Worm (Caenorhabditis elegans) whole organism, L3 larva: Measurements from ENCODE around the gene C05C10.5.
A peak's percentile ranks its signal among the peaks of the same experiment; 100 is the strongest.

ENCODE experiments used
- R02D3.7 ChIP-seq: fragments of 150-350 bp; optimal IDR thresholded peaks from 2 replicates; lab custom pipeline; 2014; ENCODE audit warnings: missing biosample characterization, missing genetic modification characterization
- ZK546.5 ChIP-seq: sonication (generic microtip); optimal IDR thresholded peaks from 2 replicates; lab custom pipeline; 2017; ENCODE audit warnings: missing biosample characterization, missing genetic modification characterization
- aly-2 ChIP-seq: fragments of 150-350 bp; optimal IDR thresholded peaks from 2 replicates; lab custom pipeline; 2014; ENCODE audit warnings: missing biosample characterization, missing genetic modification characterization
- ama-1 ChIP-seq: fragments of 150-350 bp; optimal IDR thresholded peaks from 2 replicates; lab custom pipeline; 2018
- ceh-16 ChIP-seq: sonication (generic microtip); optimal IDR thresholded peaks from 2 replicates; lab custom pipeline; 2017; ENCODE audit warnings: missing biosample characterization, missing genetic modification characterization
- ceh-28 ChIP-seq: fragments of 150-350 bp; optimal IDR thresholded peaks from 2 replicates; lab custom pipeline; 2014; ENCODE audit warnings: missing biosample characterization, missing genetic modification reagents, missing genetic modification characterization
- ceh-82 ChIP-seq: fragments of 150-350 bp; optimal IDR thresholded peaks from 2 replicates; lab custom pipeline; 2014; ENCODE audit warnings: missing biosample characterization, missing genetic modification characterization
- ceh-9 ChIP-seq: sonication (generic microtip); optimal IDR thresholded peaks from 2 replicates; lab custom pipeline; 2018; ENCODE audit warnings: missing biosample characterization, missing genetic modification characterization
- daf-12 ChIP-seq: fragments of 150-350 bp; optimal IDR thresholded peaks from 2 replicates; lab custom pipeline; 2014; ENCODE audit warnings: missing biosample characterization, missing genetic modification reagents, missing genetic modification characterization
- egl-27 ChIP-seq: sonication (generic microtip); optimal IDR thresholded peaks from 4 replicates; lab custom pipeline; 2017; ENCODE audit warnings: missing biosample characterization, missing genetic modification reagents, missing genetic modification characterization
- egl-5 ChIP-seq: fragments of 150-350 bp; optimal IDR thresholded peaks from 2 replicates; lab custom pipeline; 2017; ENCODE audit warnings: missing biosample characterization, missing genetic modification reagents, missing genetic modification characterization, inconsistent platforms
- elt-1 ChIP-seq: fragments of 150-350 bp; optimal IDR thresholded peaks from 2 replicates; lab custom pipeline; 2014; ENCODE audit warnings: missing biosample characterization, missing genetic modification characterization
- elt-2 ChIP-seq: sonication (generic microtip); optimal IDR thresholded peaks from 2 replicates; lab custom pipeline; 2016; ENCODE audit warnings: missing genetic modification reagents, mild to moderate bottlenecking, missing genetic modification characterization, missing compliant biosample characterization
- elt-3 ChIP-seq, 3 experiments: fragments of 150-350 bp in 1 of 3; sonication (generic microtip) in 2 of 3; optimal IDR thresholded peaks; 2 replicates in 2 of 3; 4 replicates in 1 of 3; lab custom pipeline; 2014 to 2017; ENCODE audit warnings: missing biosample characterization in 3 of 3, missing genetic modification characterization in 3 of 3
- eor-1 ChIP-seq, 2 experiments: fragments of 150-350 bp; optimal IDR thresholded peaks; 2 replicates each; lab custom pipeline; 2014 to 2018; ENCODE audit warnings: missing biosample characterization in 2 of 2, missing genetic modification characterization in 2 of 2
- fkh-10 ChIP-seq: sonication (generic microtip); optimal IDR thresholded peaks from 2 replicates; lab custom pipeline; 2017; ENCODE audit warnings: missing biosample characterization, missing genetic modification reagents, missing genetic modification characterization
- fkh-2 ChIP-seq: fragments of 150-350 bp; optimal IDR thresholded peaks from 2 replicates; lab custom pipeline; 2014; ENCODE audit warnings: missing biosample characterization, missing genetic modification reagents, missing genetic modification characterization
- fos-1 ChIP-seq: fragments of 150-350 bp; optimal IDR thresholded peaks from 2 replicates; lab custom pipeline; 2014; ENCODE audit warnings: missing biosample characterization, missing genetic modification characterization
- hmg-11 ChIP-seq: sonication (generic microtip); optimal IDR thresholded peaks from 2 replicates; lab custom pipeline; 2016; ENCODE audit warnings: missing genetic modification characterization, missing compliant biosample characterization
- jun-1 ChIP-seq: fragments of 150-350 bp; optimal IDR thresholded peaks from 2 replicates; lab custom pipeline; 2014; ENCODE audit warnings: missing biosample characterization, missing genetic modification reagents, missing genetic modification characterization
- lin-15B ChIP-seq: fragments of 150-350 bp; optimal IDR thresholded peaks from 2 replicates; lab custom pipeline; 2014; ENCODE audit warnings: missing biosample characterization, missing genetic modification characterization
- lin-39 ChIP-seq: fragments of 150-350 bp; optimal IDR thresholded peaks from 2 replicates; lab custom pipeline; 2018; ENCODE audit warnings: missing biosample characterization, missing genetic modification reagents, missing genetic modification characterization
- lsy-12 ChIP-seq: sonication (generic microtip); optimal IDR thresholded peaks from 2 replicates; lab custom pipeline; 2016; ENCODE audit warnings: mild to moderate bottlenecking, missing genetic modification characterization, missing compliant biosample characterization
- mdl-1 ChIP-seq: fragments of 150-350 bp; optimal IDR thresholded peaks from 2 replicates; lab custom pipeline; 2014; ENCODE audit warnings: missing biosample characterization, missing genetic modification characterization
- nfya-1 ChIP-seq: sonication (generic microtip); optimal IDR thresholded peaks from 2 replicates; lab custom pipeline; 2017; ENCODE audit warnings: missing genetic modification characterization, mild to moderate bottlenecking, missing compliant biosample characterization, antibody characterized with exemption, moderate library complexity; ENCODE audit not compliant: insufficient read depth
- nhr-11 ChIP-seq: fragments of 150-350 bp; optimal IDR thresholded peaks from 2 replicates; lab custom pipeline; 2014; ENCODE audit warnings: missing biosample characterization, missing genetic modification characterization
- nhr-12 ChIP-seq: fragments of 150-350 bp; optimal IDR thresholded peaks from 2 replicates; lab custom pipeline; 2014; ENCODE audit warnings: missing biosample characterization, missing genetic modification characterization
- nhr-23 ChIP-seq: fragments of 150-350 bp; optimal IDR thresholded peaks from 2 replicates; lab custom pipeline; 2014; ENCODE audit warnings: missing biosample characterization, missing genetic modification reagents, missing genetic modification characterization
- nhr-25 ChIP-seq: sonication (generic microtip); optimal IDR thresholded peaks from 2 replicates; lab custom pipeline; 2017; ENCODE audit warnings: missing biosample characterization, missing genetic modification characterization
- nhr-28 ChIP-seq: fragments of 150-350 bp; optimal IDR thresholded peaks from 2 replicates; lab custom pipeline; 2014; ENCODE audit warnings: missing biosample characterization, missing genetic modification characterization
- nhr-43 ChIP-seq: sonication (generic microtip); optimal IDR thresholded peaks from 2 replicates; lab custom pipeline; 2016; ENCODE audit warnings: mild to moderate bottlenecking, missing genetic modification characterization, missing compliant biosample characterization; ENCODE audit not compliant: poor library complexity, severe bottlenecking
- nhr-67 ChIP-seq: fragments of 150-350 bp; optimal IDR thresholded peaks from 2 replicates; lab custom pipeline; 2014; ENCODE audit warnings: missing biosample characterization, missing genetic modification characterization
- nhr-76 ChIP-seq: fragments of 150-350 bp; sonication (generic microtip); optimal IDR thresholded peaks from 5 replicates; lab custom pipeline; 2014; ENCODE audit warnings: missing biosample characterization, missing genetic modification characterization
- pha-4 ChIP-seq: fragments of 150-350 bp; optimal IDR thresholded peaks from 2 replicates; lab custom pipeline; 2014; ENCODE audit warnings: missing biosample characterization, missing genetic modification reagents, missing genetic modification characterization
- pqm-1 ChIP-seq: fragments of 150-350 bp; optimal IDR thresholded peaks from 2 replicates; lab custom pipeline; 2017; ENCODE audit warnings: missing biosample characterization, missing genetic modification characterization, inconsistent platforms
- sea-2 ChIP-seq: fragments of 150-350 bp; sonication (generic microtip); optimal IDR thresholded peaks from 4 replicates; lab custom pipeline; 2014; ENCODE audit warnings: missing biosample characterization, missing genetic modification reagents, missing genetic modification characterization
- snpc-4 ChIP-seq: fragments of 150-350 bp; optimal IDR thresholded peaks from 2 replicates; lab custom pipeline; 2014; ENCODE audit warnings: missing biosample characterization, missing genetic modification characterization
- tbx-2 ChIP-seq: sonication (generic microtip); optimal IDR thresholded peaks from 2 replicates; lab custom pipeline; 2016; ENCODE audit warnings: mild to moderate bottlenecking, missing genetic modification characterization, missing compliant biosample characterization
- unc-39 ChIP-seq: sonication (generic microtip); optimal IDR thresholded peaks from 4 replicates; lab custom pipeline; 2017; ENCODE audit warnings: missing biosample characterization, missing genetic modification characterization
- unc-62 ChIP-seq: fragments of 150-350 bp; sonication (generic microtip); optimal IDR thresholded peaks from 4 replicates; lab custom pipeline; 2014; ENCODE audit warnings: missing biosample characterization, missing genetic modification reagents, missing genetic modification characterization
- zag-1 ChIP-seq: fragments of 150-350 bp; optimal IDR thresholded peaks from 2 replicates; lab custom pipeline; 2014; ENCODE audit warnings: missing biosample characterization, missing genetic modification characterization
- ztf-11 ChIP-seq: fragments of 150-350 bp; optimal IDR thresholded peaks from 2 replicates; lab custom pipeline; 2014; ENCODE audit warnings: missing biosample characterization, missing genetic modification characterization
- ztf-4 ChIP-seq: fragments of 150-350 bp; optimal IDR thresholded peaks from 2 replicates; lab custom pipeline; 2014; ENCODE audit warnings: missing biosample characterization, missing genetic modification characterization

C05C10.5 gene

ce11 chrII:9938877-9939276 lies at the start of gene C05C10.5, which contains the start of gene C05C10.7:
TSS of gene C05C10.5 (plus strand) at chrII:9939040.
TSS of gene C05C10.7 (minus strand) at chrII:9938971.
- TF ChIP-seq ceh-28 (tag; lab: Kevin White, UChicago) (no peak), nhr-23 (tag; lab: Kevin White, UChicago) (no peak), unc-39 (tag; lab: Kevin White, UChicago) (no peak), fos-1 (tag; lab: Kevin White, UChicago) (no peak), pha-4 (tag; lab: Kevin White, UChicago) (no peak), eor-1 (tag; optimal IDR thresholded peaks at IDR 0.05; lab: Kevin White, UChicago) (no peak), nhr-43 (tag; lab: Kevin White, UChicago) (no peak), R02D3.7 (no peak), nhr-11 (no peak), ceh-9 (tag; lab: Kevin White, UChicago) (no peak), hmg-11 (tag; lab: Kevin White, UChicago) (no peak), nhr-76 (no peak), elt-1 (tag; lab: Kevin White, UChicago) (no peak)

ce11 chrII:9891031-9891689 lies 47.7 kb upstream of the C05C10.5 start, which contains the start of gene vgln-1:
TSS of gene vgln-1 (minus strand) at chrII:9891081.
- TF ChIP-seq nhr-11 (no peak), ZK546.5 (tag; lab: Kevin White, UChicago) (no peak), lin-15B (tag; lab: Kevin White, UChicago) (no peak), nhr-23 (tag; lab: Kevin White, UChicago) (peak; percentile 61), nhr-25 (peak; percentile 55), nfya-1 (tag; lab: Kevin White, UChicago) (no peak), ceh-16 (tag; lab: Kevin White, UChicago) (no peak), nhr-12 (tag; lab: Kevin White, UChicago) (no peak), elt-3 (tag; optimal IDR thresholded peaks at IDR 0.05; lab: Kevin White, UChicago) (no peak), nhr-28 (no peak), pha-4 (tag; lab: Kevin White, UChicago) (peak; percentile 69), hmg-11 (tag; lab: Kevin White, UChicago) (peak; percentile 1), ceh-28 (tag; lab: Kevin White, UChicago) (no peak), nhr-76 (no peak)

ce11 chrII:9891823-9892222 lies 47.0 kb upstream of the C05C10.5 start:
- TF ChIP-seq elt-2 (tag; lab: Kevin White, UChicago): peak; percentile 75
- peak; percentile 91 for TF ChIP-seq elt-1 (tag; lab: Kevin White, UChicago)
- no peak for TF ChIP-seq mdl-1
- no peak for TF ChIP-seq ztf-4 (tag; lab: Kevin White, UChicago)
- peak; percentile 48 for TF ChIP-seq pqm-1 (tag; lab: Kevin White, UChicago)
- TF ChIP-seq nhr-23 (tag; lab: Kevin White, UChicago): peak; percentile 2
- TF ChIP-seq ZK546.5 (tag; lab: Kevin White, UChicago): no peak
- TF ChIP-seq, all 47 proteins: peak for 4

- TF ChIP-seq ztf-11 (tag; lab: Kevin White, UChicago) (no peak), nfya-1 (tag; lab: Kevin White, UChicago) (peak; percentile 97), lin-39 (tag; lab: Kevin White, UChicago) (peak; percentile 14), egl-5 (peak; percentile 9), nhr-11 (no peak), nhr-25 (peak; percentile 26), nhr-28 (no peak), aly-2 (no peak), pha-4 (tag; lab: Kevin White, UChicago) (peak; percentile 78), zag-1 (tag; lab: Kevin White, UChicago) (no peak), nhr-76 (no peak), lsy-12 (tag; lab: Kevin White, UChicago) (no peak), ZK546.5 (tag; lab: Kevin White, UChicago) (no peak), ztf-4 (tag; lab: Kevin White, UChicago) (no peak), egl-27 (no peak), ceh-28 (tag; lab: Kevin White, UChicago) (peak; percentile 14), tbx-2 (no peak), unc-39 (tag; lab: Kevin White, UChicago) (no peak), jun-1 (no peak), ceh-82 (no peak), R02D3.7 (peak; percentile 28), ama-1 (no peak), nhr-67 (tag; lab: Kevin White, UChicago) (no peak), lin-15B (tag; lab: Kevin White, UChicago) (peak; percentile 52), sea-2 (GFP tag; lab: Kevin White, UChicago) (no peak), pqm-1 (tag; lab: Kevin White, UChicago) (no peak), hmg-11 (tag; lab: Kevin White, UChicago) (peak; percentile 52), fos-1 (tag; lab: Kevin White, UChicago) (no peak), daf-12 (tag; lab: Kevin White, UChicago) (no peak), ceh-16 (tag; lab: Kevin White, UChicago) (no peak), mdl-1 (no peak), unc-62 (GFP tag; lab: Kevin White, UChicago) (no peak), fkh-2 (no peak), fkh-10 (GFP tag; lab: Kevin White, UChicago) (no peak), snpc-4 (peak; percentile 69)
These were observed 46.4 kb upstream of the C05C10.5 start, which contains the start of gene C08H9.16 for ce11 chrII:9892409-9892808. TSS of gene C08H9.16 (plus strand) at chrII:9892778.
